Worm (Caenorhabditis elegans) whole organism, young adult: ENCODE data around the gene EGAP1.5.

Experiments used
- him-1 ChIP-seq: sonication (generic microtip); optimal IDR thresholded peaks from 2 replicates; lab custom pipeline; 2016; ENCODE audit warnings: missing genotype, missing genetic modification reagents, missing genetic modification characterization, missing compliant biosample characterization
- lin-26 ChIP-seq: fragments of 200-800 bp; sonication (Bioruptor generic); IDR thresholded peaks from 2 replicates; pipeline ENCODE4 v1.3.6; 2022; ENCODE audit warnings: missing genetic modification reagents, missing genetic modification characterization, missing compliant biosample characterization

DNA sequence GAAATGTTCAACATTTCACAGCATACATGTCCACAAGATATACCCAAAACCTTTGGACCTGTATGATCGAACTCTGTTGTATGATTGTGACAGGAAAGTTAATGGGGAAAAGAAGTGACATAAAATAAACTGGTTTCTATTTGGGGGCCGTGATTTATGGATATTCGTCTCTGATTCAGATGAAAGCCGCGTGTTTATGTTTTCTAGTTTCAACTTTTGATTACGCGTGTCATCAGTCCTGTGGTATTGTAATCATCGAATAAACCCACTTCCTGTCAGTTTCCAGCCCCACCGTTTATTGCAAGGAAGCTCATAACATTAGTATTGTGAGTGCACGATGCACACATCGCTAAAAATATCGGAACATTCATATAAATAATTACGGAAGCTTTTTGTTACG, 9.3 kb upstream of the EGAP1.5 start:
- no peak for TF ChIP-seq him-1 (tag; lab: Kevin White, UChicago)
- TF ChIP-seq lin-26 (GFP tag; lab: Robert Waterston, UW) = no peak
